Worm (Caenorhabditis elegans): ENCODE results near the gene rpl-39.

ce11 chrV:7749708-7750107 is 26.2 kb downstream of the rpl-39 start:
- TF ChIP-seq W03F9.2 (tag; optimal IDR thresholded peaks at IDR 0.05): no peak
- no peak for TF ChIP-seq him-1 (tag; optimal IDR thresholded peaks at IDR 0.05)

All from whole organism, L4/young adult.